Fruit fly (Drosophila melanogaster): Measurements from ENCODE around the gene CG13318.

Gene CG13318

dm6 chr3R:8819551-8820057 is 47.1 kb upstream of the CG13318 start (continued):
- TF ChIP-seq CG7372 (GFP tag; IDR thresholded peaks at IDR 0.05) = no peak
- no peak for TF ChIP-seq hth (optimal IDR thresholded peaks at IDR 0.05)
- no peak for TF ChIP-seq ERR (GFP tag; optimal IDR thresholded peaks at IDR 0.05)
- TF ChIP-seq cwo (GFP tag; optimal IDR thresholded peaks at IDR 0.05) = peak; percentile 19
- TF ChIP-seq CG11398 (GFP tag; optimal IDR thresholded peaks at IDR 0.05) = no peak
- no peak for TF ChIP-seq CG13424 (tag; optimal IDR thresholded peaks at IDR 0.05)

- TF ChIP-seq knrl (GFP tag; IDR thresholded peaks at IDR 0.05; ENCODE audit: partially characterized antibody) (0 out of 3 replicates have a peak, but pooled peaks have one; percentile 18), Ets97D (GFP tag; optimal IDR thresholded peaks at IDR 0.05) (peak; percentile 1), Neu2 (GFP tag; optimal IDR thresholded peaks at IDR 0.05; ENCODE audit: borderline replicate concordance) (peak; percentile 11), jumu (GFP tag; optimal IDR thresholded peaks at IDR 0.05) (peak; percentile 1), Mad (GFP tag; optimal IDR thresholded peaks at IDR 0.05) (no peak), grn (GFP tag; optimal IDR thresholded peaks at IDR 0.05) (no peak), disco-r (GFP tag; optimal IDR thresholded peaks at IDR 0.05) (no peak), Med (GFP tag) (peak; percentile 80), CG8089 (GFP tag; optimal IDR thresholded peaks at IDR 0.05) (no peak), ci (GFP tag; IDR thresholded peaks at IDR 0.05) (peak; percentile 47), CG13775 (GFP tag; optimal IDR thresholded peaks at IDR 0.05) (peak; percentile 79), unpg (GFP tag; optimal IDR thresholded peaks at IDR 0.05) (no peak), CG32532 (GFP tag; IDR thresholded peaks at IDR 0.05) (0 out of 2 replicates have a peak, but pooled peaks have one; percentile 6), HLH4C (GFP tag; IDR thresholded peaks at IDR 0.05; ENCODE audit: partially characterized antibody) (no peak), crol (GFP tag; IDR thresholded peaks at IDR 0.05) (0 out of 2 replicates have a peak, but pooled peaks have one; percentile 42), lmd (GFP tag; IDR thresholded peaks at IDR 0.05) (no peak), Ets65A (GFP tag) (peak; percentile 60), chinmo (GFP tag; IDR thresholded peaks at IDR 0.05; ENCODE audit: partially characterized antibody) (no peak)
Measured at dm6 chr3R:8818239-8818638, 45.7 kb upstream of the CG13318 start.

- TF ChIP-seq CG10543 (GFP tag; optimal IDR thresholded peaks at IDR 0.05) (peak; percentile 10), hth (optimal IDR thresholded peaks at IDR 0.05) (no peak), fd102C (GFP tag; optimal IDR thresholded peaks at IDR 0.05) (no peak), knrl (GFP tag; IDR thresholded peaks at IDR 0.05; ENCODE audit: partially characterized antibody) (peak; percentile 42; the same call in 1 of the 3 replicates), CG6813 (GFP tag; optimal IDR thresholded peaks at IDR 0.05) (no peak), so (GFP tag; IDR thresholded peaks at IDR 0.05) (no peak), CG9727 (GFP tag; optimal IDR thresholded peaks at IDR 0.05) (no peak), bab2 (GFP tag; optimal IDR thresholded peaks at IDR 0.05) (no peak), CG10462 (GFP tag; optimal IDR thresholded peaks at IDR 0.05) (no peak), Eip74EF (GFP tag; optimal IDR thresholded peaks at IDR 0.05) (no peak), kni (GFP tag; optimal IDR thresholded peaks at IDR 0.05) (peak; percentile 46), CG8089 (GFP tag; optimal IDR thresholded peaks at IDR 0.05) (no peak), CG4617 (GFP tag; optimal IDR thresholded peaks at IDR 0.05; ENCODE audit: borderline replicate concordance) (no peak), Usf (GFP tag; optimal IDR thresholded peaks at IDR 0.05) (no peak), cato (GFP tag; optimal IDR thresholded peaks at IDR 0.05; ENCODE audit: borderline replicate concordance) (no peak), Jarid2 (GFP tag; optimal IDR thresholded peaks at IDR 0.05) (no peak), Aef1 (GFP tag; IDR thresholded peaks at IDR 0.05) (no peak), Hmx (GFP tag; optimal IDR thresholded peaks at IDR 0.05) (no peak), Med (GFP tag) (peak; percentile 23), Doc3 (GFP tag; IDR thresholded peaks at IDR 0.05; ENCODE audit: partially characterized antibody) (no peak), CG2199 (GFP tag; IDR thresholded peaks at IDR 0.05) (peak; percentile 67; the same call in 1 of the 3 replicates), Dip2 (GFP tag; IDR thresholded peaks at IDR 0.05) (no peak), CG17829 (tag; optimal IDR thresholded peaks at IDR 0.05) (no peak), ems (GFP tag; optimal IDR thresholded peaks at IDR 0.05) (no peak), tin (GFP tag; optimal IDR thresholded peaks at IDR 0.05) (no peak), tna (GFP tag; IDR thresholded peaks at IDR 0.05; ENCODE audit: partially characterized antibody) (no peak), zfh2 (GFP tag; optimal IDR thresholded peaks at IDR 0.05) (no peak), CG33213 (GFP tag; optimal IDR thresholded peaks at IDR 0.05) (no peak)
Measured at dm6 chr3R:8815074-8815473, 42.6 kb upstream of the CG13318 start.

All from whole organism, embryonic.